Worm (Caenorhabditis elegans) whole organism, late embryonic: ENCODE measurements around the gene F39H12.1.
A peak's percentile ranks its signal among the peaks of the same experiment; 100 is the strongest.

Experiments
- ama-1 ChIP-seq: fragments of 150-350 bp; optimal IDR thresholded peaks from 2 replicates; lab custom pipeline; 2014
- ceh-45 ChIP-seq: fragments of 200-800 bp; sonication (Bioruptor generic); IDR thresholded peaks from 2 replicates; pipeline ENCODE4 v1.3.6; 2022; ENCODE audit warnings: missing genetic modification reagents, missing genetic modification characterization, missing compliant biosample characterization
- dve-1 ChIP-seq: sonication (generic microtip); optimal IDR thresholded peaks from 2 replicates; lab custom pipeline; 2017; ENCODE audit warnings: antibody characterized with exemption, mild to moderate bottlenecking, missing genetic modification characterization, missing compliant biosample characterization
- elt-2 ChIP-seq: sonication (generic microtip); optimal IDR thresholded peaks from 2 replicates; lab custom pipeline; 2016; ENCODE audit warnings: missing genetic modification reagents, missing genetic modification characterization, missing compliant biosample characterization
- ets-4 ChIP-seq: sonication (generic microtip); optimal IDR thresholded peaks from 2 replicates; lab custom pipeline; 2016; ENCODE audit warnings: missing genetic modification characterization, missing compliant biosample characterization
- nhr-11 ChIP-seq: fragments of 150-350 bp; optimal IDR thresholded peaks from 2 replicates; lab custom pipeline; 2014; ENCODE audit warnings: missing biosample characterization, missing genetic modification characterization
- pqm-1 ChIP-seq: sonication (generic microtip); optimal IDR thresholded peaks from 2 replicates; lab custom pipeline; 2016; ENCODE audit warnings: missing genetic modification characterization, missing compliant biosample characterization
- unc-55 ChIP-seq: sonication (generic microtip); optimal IDR thresholded peaks from 2 replicates; lab custom pipeline; 2017; ENCODE audit warnings: missing biosample characterization, missing genetic modification reagents, missing genetic modification characterization
- unc-86 ChIP-seq: sonication (generic microtip); optimal IDR thresholded peaks from 2 replicates; lab custom pipeline; 2016; ENCODE audit warnings: missing genetic modification characterization, missing compliant biosample characterization

- TF ChIP-seq elt-2: no peak
- no peak for TF ChIP-seq ets-4 (tag; lab: Kevin White, UChicago)
- TF ChIP-seq ama-1 (lab: Kevin White, UChicago): no peak
- 0 out of 2 replicates have a peak, but pooled peaks have one; percentile 13 for TF ChIP-seq ceh-45
- no peak for TF ChIP-seq unc-55 (GFP tag; lab: Kevin White, UChicago)
- TF ChIP-seq pqm-1 (tag; lab: Kevin White, UChicago): no peak
- TF ChIP-seq dve-1: no peak
- TF ChIP-seq nhr-11 (tag; lab: Kevin White, UChicago): no peak
- TF ChIP-seq unc-86: no peak
Measured at ce11 chrX:785368-785767, 49.2 kb upstream of the F39H12.1 start.
